Fruit fly (Drosophila melanogaster) S2 (cell line): ENCODE results near the gene Nf1.

Experiments used
- CG8478 ChIP-seq: fragments of >200 bp; optimal IDR thresholded peaks from 2 replicates; lab custom pipeline; 2018
- CTCF ChIP-seq, 2 experiments: fragments of >200 bp; optimal IDR thresholded peaks; 2 replicates each; lab custom pipeline; 2018

DNA sequence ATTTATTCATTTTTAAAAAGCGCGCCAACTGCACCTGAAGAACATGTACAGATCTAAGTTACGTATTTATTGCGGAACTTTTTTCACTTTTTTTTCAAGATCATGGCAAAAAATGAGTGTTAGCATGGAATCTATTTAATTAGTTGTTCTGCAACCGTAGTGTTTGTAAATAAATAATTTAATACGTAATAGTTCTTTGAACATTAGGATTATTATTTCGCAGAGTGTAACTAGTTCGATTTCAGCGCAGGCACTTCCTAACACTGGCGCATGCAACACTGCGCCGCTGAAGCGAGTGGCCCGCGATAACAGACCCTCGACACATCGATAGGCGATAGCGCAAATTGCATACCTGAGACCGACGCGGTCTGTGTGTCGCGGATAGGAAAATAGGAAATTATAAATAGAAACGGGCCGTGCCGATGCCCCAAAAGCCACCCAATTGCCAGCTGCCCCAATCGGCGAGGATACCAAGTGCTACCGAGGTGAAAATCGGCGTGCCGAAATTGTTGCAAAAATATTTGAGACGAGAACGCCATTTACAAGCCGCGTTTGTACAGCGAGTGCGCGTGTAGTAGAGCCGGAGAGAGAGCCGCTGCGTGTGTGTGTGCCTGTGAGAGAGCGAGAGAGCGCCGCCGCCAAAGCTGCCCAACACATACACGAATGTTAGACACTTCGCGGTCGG is 58.7 kb downstream of the Nf1 start, which contains the start of gene gro:
- no peak for TF ChIP-seq CG8478 (lab: Kevin White, UChicago)
- TF ChIP-seq CTCF (optimal IDR thresholded peaks at IDR 0.05; lab: Kevin White, UChicago): peak; percentile 33 to 34
